Worm (Caenorhabditis elegans): ENCODE data around the gene kap-1.

kap-1 gene

DNA sequence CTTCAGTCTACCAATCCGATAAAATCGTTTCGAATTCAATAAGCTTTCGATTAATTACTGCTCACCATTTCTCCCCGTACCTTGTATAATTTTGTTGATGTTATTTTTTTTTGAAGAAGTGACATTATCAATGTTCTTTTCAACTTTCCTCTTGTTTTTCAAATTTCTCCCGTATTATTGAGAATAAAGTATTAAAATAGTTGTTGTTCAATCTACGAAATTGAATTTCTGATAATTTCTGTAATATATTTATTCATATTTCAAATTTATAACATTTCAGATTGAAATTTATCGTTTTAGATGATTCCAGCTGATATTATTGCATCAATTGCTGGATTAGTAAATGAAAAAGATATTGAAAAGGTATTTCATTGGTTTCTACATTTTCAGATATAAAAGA lies 47.3 kb downstream of the kap-1 start, which contains the start of gene trd-1:
trd-1 (plus strand) TSS at position 301 of the 400 bp plus-strand sequence.
- no peak for TF ChIP-seq unc-62 (GFP tag; optimal IDR thresholded peaks at IDR 0.05)

DNA sequence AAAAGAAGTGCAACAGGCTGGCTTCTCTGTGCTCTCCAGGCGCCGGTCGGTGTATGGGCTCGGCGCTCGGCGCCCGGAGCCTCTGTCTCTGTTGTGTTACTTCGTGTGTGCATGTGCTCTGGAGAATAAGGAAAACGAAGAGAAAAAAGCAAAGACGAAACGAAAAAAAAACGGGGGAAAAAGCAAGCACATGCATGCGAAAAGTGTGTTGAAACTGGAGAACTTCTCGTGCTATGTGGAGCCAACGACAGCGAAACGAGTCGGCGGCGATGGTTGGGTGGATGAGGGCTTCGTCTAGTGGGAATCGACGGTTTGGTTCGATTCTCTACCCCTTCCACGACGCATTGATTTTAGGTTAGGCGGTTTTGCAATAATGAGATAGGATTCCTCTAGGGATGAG lies 48.7 kb downstream of the kap-1 start:
- no peak for TF ChIP-seq unc-62 (GFP tag; optimal IDR thresholded peaks at IDR 0.05)

Data from whole organism, dauer.